Worm (Caenorhabditis elegans): ENCODE measurements around the gene T05G5.1.
A peak's percentile ranks its signal among the peaks of the same experiment; 100 is the strongest.

T05G5.1 gene

ce11 chrIII:9700114-9700690 is 42.9 kb downstream of the T05G5.1 start (continued):
- no peak for TF ChIP-seq efl-1 (optimal IDR thresholded peaks at IDR 0.05)
- TF ChIP-seq efl-1 (GFP tag; optimal IDR thresholded peaks at IDR 0.05 in 1 of 2) = peak in 1 of 2 experiments; percentile 14

DNA sequence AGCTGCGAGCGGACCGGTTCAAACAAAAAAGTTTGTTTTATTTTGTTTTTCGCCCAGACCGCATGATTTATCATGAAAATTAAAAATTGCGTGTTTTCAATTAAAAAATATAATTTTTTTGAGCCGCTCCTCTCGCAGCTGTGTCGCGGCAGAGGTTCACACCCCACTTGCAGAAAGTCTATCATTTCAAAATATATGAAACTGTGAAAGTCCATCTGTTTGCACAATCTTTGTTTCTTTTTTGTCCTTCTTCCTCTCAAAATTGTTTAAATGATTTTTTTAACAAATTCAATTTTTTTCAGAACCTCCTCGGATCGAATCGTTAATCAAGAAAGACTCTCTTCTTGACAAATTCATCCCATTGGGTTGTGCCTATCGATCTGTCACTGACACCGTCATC is 43.6 kb downstream of the T05G5.1 start, which contains the start of gene tlk-1:
Gene tlk-1 (plus strand): TSS at position 301 of the 400 bp plus-strand sequence.
- TF ChIP-seq nhr-85 (tag) = no peak
- no peak for TF ChIP-seq dpl-1 (GFP tag; optimal IDR thresholded peaks at IDR 0.05)
- no peak for TF ChIP-seq fkh-10 (GFP tag; optimal IDR thresholded peaks at IDR 0.05)
- no peak for TF ChIP-seq lin-15B (tag; optimal IDR thresholded peaks at IDR 0.05)
- TF ChIP-seq dsc-1 (tag; optimal IDR thresholded peaks at IDR 0.05) = no peak
- TF ChIP-seq blmp-1 (tag; optimal IDR thresholded peaks at IDR 0.05) = no peak
- TF ChIP-seq isw-1 (GFP tag; IDR thresholded peaks at IDR 0.05) = no peak
- TF ChIP-seq alr-1 (tag; optimal IDR thresholded peaks at IDR 0.05; ENCODE audit: borderline replicate concordance) = no peak
- no peak for TF ChIP-seq sox-4 (tag; optimal IDR thresholded peaks at IDR 0.05)
- TF ChIP-seq nhr-28 (tag; optimal IDR thresholded peaks at IDR 0.05) = no peak
- no peak for TF ChIP-seq nhr-20 (tag; optimal IDR thresholded peaks at IDR 0.05)
- TF ChIP-seq nhr-90 (tag; optimal IDR thresholded peaks at IDR 0.05; ENCODE audit: poor library complexity) = no peak
- TF ChIP-seq xbp-1 (tag; optimal IDR thresholded peaks at IDR 0.05) = no peak
- TF ChIP-seq tbx-2 (tag; optimal IDR thresholded peaks at IDR 0.05) = no peak
- no peak for TF ChIP-seq mdl-1 (tag; optimal IDR thresholded peaks at IDR 0.05)
- no peak for TF ChIP-seq elt-2 (tag; optimal IDR thresholded peaks at IDR 0.05)
- TF ChIP-seq aha-1 (tag; optimal IDR thresholded peaks at IDR 0.05) = no peak

DNA sequence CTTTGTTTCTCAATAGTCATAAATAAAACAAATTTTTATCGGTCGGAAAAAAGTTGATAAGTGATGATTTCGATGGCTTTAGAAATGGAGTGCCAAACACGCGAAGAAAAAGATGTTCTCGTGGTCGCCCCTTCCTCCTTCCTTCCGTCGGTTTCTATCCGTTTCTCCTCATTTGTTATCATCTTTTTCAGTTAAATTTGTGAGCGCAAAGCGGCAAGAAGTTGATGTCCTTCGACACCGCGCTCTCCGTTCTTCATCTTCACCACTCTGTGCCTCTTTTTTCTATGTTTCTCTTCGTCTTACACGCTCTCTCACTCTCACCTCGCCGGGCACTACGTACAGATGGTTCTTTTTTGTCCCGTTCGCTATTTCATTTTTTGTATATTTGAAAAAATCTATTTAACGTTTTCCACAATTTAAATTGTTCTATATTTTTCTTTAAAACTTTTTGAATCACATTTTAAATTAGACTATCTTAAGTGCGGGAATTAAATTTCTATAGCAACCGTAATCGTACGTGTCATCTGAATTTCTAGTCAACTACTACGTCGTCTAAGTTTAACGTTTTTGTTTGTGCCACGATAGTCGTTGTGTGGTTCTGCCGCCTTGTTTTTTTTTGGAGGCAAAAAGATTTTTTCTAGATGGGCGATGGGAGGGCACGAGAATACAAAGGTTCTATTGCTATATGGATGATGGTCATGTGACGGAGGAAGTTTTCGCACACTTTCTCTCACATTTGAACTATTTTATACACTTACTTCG is 44.3 kb downstream of the T05G5.1 start:
- TF ChIP-seq ceh-90 (tag; optimal IDR thresholded peaks at IDR 0.05) (no peak), ceh-8 (GFP tag; optimal IDR thresholded peaks at IDR 0.05) (no peak), hlh-17 (GFP tag; optimal IDR thresholded peaks at IDR 0.05; ENCODE audit: borderline replicate concordance) (no peak), pqm-1 (tag; optimal IDR thresholded peaks at IDR 0.05) (no peak), nhr-77 (tag; optimal IDR thresholded peaks at IDR 0.05) (no peak), mep-1 (tag; optimal IDR thresholded peaks at IDR 0.05) (peak; percentile 7), blmp-1 (tag; optimal IDR thresholded peaks at IDR 0.05) (peak; percentile 36), C34B4.2 (tag; optimal IDR thresholded peaks at IDR 0.05) (no peak), efl-1 (optimal IDR thresholded peaks at IDR 0.05) (peak in 1 of 2 experiments; percentile 1), efl-1 (GFP tag; optimal IDR thresholded peaks at IDR 0.05 in 1 of 2) (peak in 1 of 2 experiments; percentile 73), lin-35 (GFP tag; optimal IDR thresholded peaks at IDR 0.05) (peak in 1 of 2 experiments; percentile 29), mdl-1 (tag; optimal IDR thresholded peaks at IDR 0.05) (peak in 1 of 2 experiments; percentile 19), nhr-85 (tag) (peak; percentile 71), pag-3 (tag; optimal IDR thresholded peaks at IDR 0.05; ENCODE audit: borderline replicate concordance, insufficient read depth) (peak; percentile 30), nhr-237 (tag; optimal IDR thresholded peaks at IDR 0.05) (no peak), lin-14 (GFP tag; optimal IDR thresholded peaks at IDR 0.05) (peak; percentile 91), nhr-47 (tag; optimal IDR thresholded peaks at IDR 0.05) (no peak), sox-4 (tag; optimal IDR thresholded peaks at IDR 0.05) (no peak), fkh-10 (GFP tag; optimal IDR thresholded peaks at IDR 0.05) (peak; percentile 45), snpc-4 (tag; optimal IDR thresholded peaks at IDR 0.05) (no peak), fkh-8 (tag; optimal IDR thresholded peaks at IDR 0.05) (no peak), dpl-1 (GFP tag; optimal IDR thresholded peaks at IDR 0.05) (no peak), snu-23 (GFP tag; optimal IDR thresholded peaks at IDR 0.05) (peak; percentile 1), zip-4 (GFP tag; optimal IDR thresholded peaks at IDR 0.05) (no peak), elt-3 (tag; optimal IDR thresholded peaks at IDR 0.05) (peak in 1 of 6 experiments; percentile 43), rnt-1 (tag; optimal IDR thresholded peaks at IDR 0.05) (peak; percentile 17), nhr-71 (tag; optimal IDR thresholded peaks at IDR 0.05) (peak; percentile 36), skn-1 (tag; optimal IDR thresholded peaks at IDR 0.05) (peak; percentile 1), Y116A8C.19 (tag; optimal IDR thresholded peaks at IDR 0.05; ENCODE audit: borderline replicate concordance) (no peak)
